Fruit fly (Drosophila melanogaster): ENCODE results near the gene Dim1.

- TF ChIP-seq svp (GFP tag), result no peak
- no peak for TF ChIP-seq fd59A (GFP tag; optimal IDR thresholded peaks at IDR 0.05)
- no peak for TF ChIP-seq Smox (GFP tag; optimal IDR thresholded peaks at IDR 0.05)
- TF ChIP-seq Blimp-1 (GFP tag; optimal IDR thresholded peaks at IDR 0.05), result no peak
- no peak for TF ChIP-seq CG8119 (GFP tag; IDR thresholded peaks at IDR 0.05)
- TF ChIP-seq CG6854 (GFP tag; optimal IDR thresholded peaks at IDR 0.05), result no peak
- TF ChIP-seq esn (GFP tag; optimal IDR thresholded peaks at IDR 0.05), result no peak
- no peak for TF ChIP-seq Hr39 (GFP tag; optimal IDR thresholded peaks at IDR 0.05)
- no peak for TF ChIP-seq dsx (GFP tag; optimal IDR thresholded peaks at IDR 0.05; ENCODE audit: poor library complexity, severe bottlenecking)
- no peak for TF ChIP-seq CG31627 (GFP tag; optimal IDR thresholded peaks at IDR 0.05)
- no peak for TF ChIP-seq Ets21C (GFP tag; optimal IDR thresholded peaks at IDR 0.05)
- no peak for TF ChIP-seq Eip75B (GFP tag; optimal IDR thresholded peaks at IDR 0.05)
These were observed 48.0 kb upstream of the Dim1 start for dm6 chr2L:4355066-4355465.

Data from whole organism, prepupa.